Worm (Caenorhabditis elegans): ENCODE results near the gene ppm-1.A.

- TF ChIP-seq ama-1 (optimal IDR thresholded peaks at IDR 0.05) (no peak), snpc-4 (tag; optimal IDR thresholded peaks at IDR 0.05) (no peak), snpc-1.2 (GFP tag; IDR thresholded peaks at IDR 0.05) (no peak), unc-62 (GFP tag; optimal IDR thresholded peaks at IDR 0.05 in 1 of 2) (no peak), unc-62 (tag; optimal IDR thresholded peaks at IDR 0.05) (no peak), unc-39 (tag; optimal IDR thresholded peaks at IDR 0.05) (no peak), dpl-1 (GFP tag; optimal IDR thresholded peaks at IDR 0.05) (no peak), lin-13 (GFP tag; optimal IDR thresholded peaks at IDR 0.05) (no peak), daf-19 (GFP tag; conservative IDR thresholded peaks at IDR 0.05) (no peak), sdz-12 (GFP tag; optimal IDR thresholded peaks at IDR 0.05) (no peak), fos-1 (tag; optimal IDR thresholded peaks at IDR 0.05) (no peak), nhr-48 (tag; optimal IDR thresholded peaks at IDR 0.05) (no peak)
Measured at ce11 chrV:10501295-10501694, 34.9 kb downstream of the ppm-1.A start, which contains the start of gene C35A5.3.

Data from whole organism, L4 larva.